Worm (Caenorhabditis elegans): ENCODE data around the gene math-22.

DNA sequence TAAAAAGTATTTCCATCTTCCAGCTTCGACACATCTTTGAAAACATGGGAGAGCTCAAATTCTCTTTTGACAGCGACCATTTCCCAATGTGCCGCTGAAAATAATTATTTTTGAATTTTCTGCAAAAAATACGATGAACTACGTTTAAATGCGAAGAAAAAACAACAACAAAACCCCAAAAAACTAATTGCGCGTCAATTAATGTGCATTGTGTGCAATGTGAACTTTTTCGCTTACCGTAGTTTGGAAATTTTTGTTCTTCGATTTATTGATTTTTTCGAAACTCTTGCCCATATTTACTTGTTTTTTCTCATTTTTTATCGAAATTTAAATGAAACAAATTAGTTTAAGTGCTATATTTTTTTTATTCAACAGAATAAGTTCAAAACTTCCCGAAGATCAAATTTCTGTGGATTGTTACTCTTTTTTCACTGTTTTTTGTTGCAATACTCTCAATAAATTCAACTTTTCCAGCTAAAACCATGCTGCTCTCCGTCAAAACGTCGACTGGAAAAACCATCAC, 17.5 kb downstream of the math-22 start, which contains the start of the genes bath-2 and F52C6.4:
- TF ChIP-seq ama-1 (optimal IDR thresholded peaks at IDR 0.05): no peak
- no peak for TF ChIP-seq nhr-12 (tag; optimal IDR thresholded peaks at IDR 0.05)
- no peak for TF ChIP-seq ceh-8 (GFP tag; optimal IDR thresholded peaks at IDR 0.05)
- no peak for TF ChIP-seq snpc-4 (tag; optimal IDR thresholded peaks at IDR 0.05)
- no peak for TF ChIP-seq unc-86 (tag; optimal IDR thresholded peaks at IDR 0.05)
- TF ChIP-seq snu-23 (GFP tag; optimal IDR thresholded peaks at IDR 0.05): no peak
